Fruit fly (Drosophila melanogaster) whole organism, embryonic: ENCODE results near the gene CG17239.

Source experiments
- Adf1 ChIP-seq: fragments of 200-800 bp; sonication (Bioruptor generic); IDR thresholded peaks from 2 replicates; pipeline ENCODE4 v1.3.6; 2022; ENCODE audit warnings: missing biosample characterization, missing genetic modification characterization
- B-H2 ChIP-seq: fragments of 200-800 bp; sonication (Bioruptor generic); optimal IDR thresholded peaks from 2 replicates; lab custom pipeline; 2018; ENCODE audit warnings: missing biosample characterization, mild to moderate bottlenecking, missing genetic modification characterization
- CG10147 ChIP-seq: fragments of 200-800 bp; sonication (Bioruptor generic); optimal IDR thresholded peaks from 2 replicates; lab custom pipeline; 2019; ENCODE audit warnings: missing biosample characterization, mild to moderate bottlenecking, missing genetic modification characterization, moderate library complexity
- CG10321 ChIP-seq: fragments of 200-800 bp; sonication (Bioruptor generic); IDR thresholded peaks from 2 replicates; pipeline ENCODE4 v1.3.6; 2022; ENCODE audit warnings: missing biosample characterization, missing genetic modification characterization
- CG10565 ChIP-seq: fragments of 200-800 bp; sonication (Bioruptor generic); optimal IDR thresholded peaks from 3 replicates; lab custom pipeline; 2016; ENCODE audit warnings: missing biosample characterization, mild to moderate bottlenecking, missing genetic modification characterization
- CG11093 ChIP-seq: fragments of 200-800 bp; sonication (Bioruptor generic); IDR thresholded peaks from 3 replicates; pipeline ENCODE4 v1.3.6; 2022; ENCODE audit warnings: missing biosample characterization, missing genetic modification characterization
- CG1602 ChIP-seq: fragments of 200-800 bp; sonication (Bioruptor generic); optimal IDR thresholded peaks from 3 replicates; lab custom pipeline; 2016; ENCODE audit warnings: missing biosample characterization, missing genetic modification characterization
- CG16779 ChIP-seq: fragments of 200-800 bp; sonication (Bioruptor generic); IDR thresholded peaks from 2 replicates; pipeline ENCODE4 v1.3.6; 2022; ENCODE audit warnings: missing biosample characterization, missing genetic modification characterization
- CG17612 ChIP-seq: fragments of 200-800 bp; sonication (Bioruptor generic); IDR thresholded peaks from 2 replicates; pipeline ENCODE4 v1.3.6; 2022; ENCODE audit warnings: missing biosample characterization, missing genetic modification characterization
- CG17802 ChIP-seq: fragments of 200-800 bp; sonication (Bioruptor generic); optimal IDR thresholded peaks from 2 replicates; lab custom pipeline; 2018; ENCODE audit warnings: missing biosample characterization, mild to moderate bottlenecking, missing genetic modification characterization, moderate library complexity
- CG1792 ChIP-seq: fragments of 200-800 bp; sonication (Bioruptor generic); optimal IDR thresholded peaks from 2 replicates; lab custom pipeline; 2016; ENCODE audit warnings: missing biosample characterization, missing genetic modification characterization
- CG1832 ChIP-seq: fragments of 200-800 bp; sonication (Bioruptor generic); optimal IDR thresholded peaks from 2 replicates; lab custom pipeline; 2017; ENCODE audit warnings: missing biosample characterization, mild to moderate bottlenecking, missing genetic modification characterization, inconsistent platforms
- CG18764 ChIP-seq: fragments of 200-800 bp; sonication (Bioruptor generic); optimal IDR thresholded peaks from 3 replicates; lab custom pipeline; 2016; ENCODE audit warnings: missing biosample characterization, missing genetic modification characterization
- CG2120 ChIP-seq: fragments of 200-800 bp; sonication (Bioruptor generic); optimal IDR thresholded peaks from 3 replicates; lab custom pipeline; 2016; ENCODE audit warnings: missing biosample characterization, missing genetic modification characterization
- CG30431 ChIP-seq: fragments of 200-800 bp; sonication (Bioruptor generic); optimal IDR thresholded peaks from 2 replicates; lab custom pipeline; 2017; ENCODE audit warnings: missing biosample characterization, missing genetic modification characterization
- CG6654 ChIP-seq: fragments of 200-800 bp; sonication (Bioruptor generic); optimal IDR thresholded peaks from 2 replicates; lab custom pipeline; 2017; ENCODE audit warnings: missing biosample characterization, mild to moderate bottlenecking, missing genetic modification characterization
- CG7271 ChIP-seq: fragments of 200-800 bp; sonication (Bioruptor generic); optimal IDR thresholded peaks from 2 replicates; lab custom pipeline; 2018; ENCODE audit warnings: missing biosample characterization, mild to moderate bottlenecking, missing genetic modification characterization, moderate library complexity
- CG7556 ChIP-seq: fragments of 200-800 bp; sonication (Bioruptor generic); optimal IDR thresholded peaks from 2 replicates; lab custom pipeline; 2017; ENCODE audit warnings: missing biosample characterization, mild to moderate bottlenecking, missing genetic modification characterization
- Hand ChIP-seq: fragments of 200-800 bp; sonication (Bioruptor generic); optimal IDR thresholded peaks from 2 replicates; lab custom pipeline; 2017; ENCODE audit warnings: mild to moderate bottlenecking, missing biosample characterization, missing genetic modification reagents, missing genetic modification characterization
- Hsf ChIP-seq: fragments of 200-800 bp; sonication (Bioruptor generic); optimal IDR thresholded peaks from 3 replicates; lab custom pipeline; 2016; ENCODE audit warnings: missing biosample characterization, missing genetic modification characterization
- Max ChIP-seq: fragments of 200-800 bp; sonication (Bioruptor generic); optimal IDR thresholded peaks from 2 replicates; lab custom pipeline; 2016; ENCODE audit warnings: missing biosample characterization, mild to moderate bottlenecking, missing genetic modification characterization
- Med ChIP-seq: fragments of 200-800 bp; sonication (Bioruptor generic); peaks from one replicate; lab custom pipeline; 2016; ENCODE audit warnings: missing biosample characterization, missing genetic modification characterization, mild to moderate bottlenecking, inconsistent platforms, moderate library complexity
- NC2β ChIP-seq: fragments of 200-800 bp; sonication (Bioruptor generic); optimal IDR thresholded peaks from 2 replicates; lab custom pipeline; 2016; ENCODE audit warnings: missing biosample characterization, missing genetic modification characterization
- Spps ChIP-seq: fragments of 200-800 bp; sonication (Bioruptor generic); optimal IDR thresholded peaks from 2 replicates; lab custom pipeline; 2018; ENCODE audit warnings: missing biosample characterization, mild to moderate bottlenecking, missing genetic modification characterization
- Ssrp ChIP-seq: fragments of 200-800 bp; sonication (Bioruptor generic); optimal IDR thresholded peaks from 2 replicates; lab custom pipeline; 2018; ENCODE audit warnings: missing biosample characterization, mild to moderate bottlenecking, missing genetic modification characterization, moderate library complexity
- Stat92E ChIP-seq, 3 experiments: fragments of >200 bp in 2 of 3; fragments of 200-800 bp in 1 of 3; sonication (Bioruptor generic) in 1 of 3; optimal IDR thresholded peaks; 2 replicates each; lab custom pipeline; 2017 to 2019; ENCODE audit warnings: missing biosample characterization in 3 of 3, missing genetic modification characterization in 3 of 3, mild to moderate bottlenecking in 1 of 3, moderate library complexity in 1 of 3
- ab ChIP-seq: fragments of 200-800 bp; sonication (Bioruptor generic); optimal IDR thresholded peaks from 2 replicates; lab custom pipeline; 2016; ENCODE audit warnings: missing biosample characterization, missing genetic modification characterization
- amos ChIP-seq: fragments of 200-800 bp; sonication (Bioruptor generic); IDR thresholded peaks from 2 replicates; pipeline ENCODE4 v1.3.6; 2022; ENCODE audit warnings: missing biosample characterization, missing genetic modification characterization; ENCODE audit not compliant: partially characterized antibody
- cwo ChIP-seq: fragments of 200-800 bp; sonication (Bioruptor generic); optimal IDR thresholded peaks from 3 replicates; lab custom pipeline; 2017; ENCODE audit warnings: missing biosample characterization, missing genetic modification characterization, mild to moderate bottlenecking, moderate library complexity, missing genetic modification reagents
- ftz-f1 ChIP-seq: fragments of 200-800 bp; sonication (Bioruptor generic); optimal IDR thresholded peaks from 2 replicates; lab custom pipeline; 2016; ENCODE audit warnings: missing biosample characterization, missing genetic modification characterization
- fu2 ChIP-seq: fragments of 200-800 bp; sonication (Bioruptor generic); optimal IDR thresholded peaks from 2 replicates; lab custom pipeline; 2016; ENCODE audit warnings: missing biosample characterization, missing genetic modification characterization
- gt ChIP-seq: fragments of 200-800 bp; sonication (Bioruptor generic); IDR thresholded peaks from 2 replicates; pipeline ENCODE4 v1.3.6; 2022; ENCODE audit warnings: missing biosample characterization, missing genetic modification characterization
- ham ChIP-seq: fragments of 200-800 bp; sonication (Bioruptor generic); IDR thresholded peaks from 2 replicates; pipeline ENCODE4 v1.3.6; 2022; ENCODE audit warnings: missing biosample characterization, missing genetic modification characterization
- hkb ChIP-seq, 2 experiments: fragments of 200-800 bp in 1 of 2; fragments of >200 bp in 1 of 2; sonication (Bioruptor generic) in 1 of 2; IDR thresholded peaks in 1 of 2; optimal IDR thresholded peaks in 1 of 2; 2 replicates each; pipeline versions ENCODE4 v1.3.6 to Lab custom; 2017 to 2022; ENCODE audit warnings: missing biosample characterization in 1 of 2, missing genetic modification characterization in 1 of 2
- jumu ChIP-seq: fragments of 200-800 bp; sonication (Bioruptor generic); optimal IDR thresholded peaks from 3 replicates; lab custom pipeline; 2016; ENCODE audit warnings: missing biosample characterization, missing genetic modification characterization
- lmd ChIP-seq: fragments of 200-800 bp; sonication (Bioruptor generic); IDR thresholded peaks from 2 replicates; pipeline ENCODE4 v1.3.6; 2022; ENCODE audit warnings: missing biosample characterization, missing genetic modification characterization
- nom ChIP-seq: fragments of 200-800 bp; sonication (Bioruptor generic); optimal IDR thresholded peaks from 2 replicates; lab custom pipeline; 2017; ENCODE audit warnings: missing biosample characterization, missing genetic modification characterization, mild to moderate bottlenecking, moderate library complexity, missing genetic modification reagents
- pnt ChIP-seq: fragments of 200-800 bp; sonication (Bioruptor generic); optimal IDR thresholded peaks from 3 replicates; lab custom pipeline; 2016; ENCODE audit warnings: missing biosample characterization, missing genetic modification characterization
- pros ChIP-seq: fragments of 200-800 bp; sonication (Bioruptor generic); optimal IDR thresholded peaks from 3 replicates; lab custom pipeline; 2019; ENCODE audit warnings: missing biosample characterization, mild to moderate bottlenecking, missing genetic modification characterization, moderate library complexity
- slp2 ChIP-seq: fragments of 200-800 bp; sonication (Bioruptor generic); optimal IDR thresholded peaks from 2 replicates; lab custom pipeline; 2016; ENCODE audit warnings: missing biosample characterization, missing genetic modification characterization
- sob ChIP-seq: fragments of 200-800 bp; sonication (Bioruptor generic); IDR thresholded peaks from 2 replicates; pipeline ENCODE4 v1.3.6; 2022; ENCODE audit warnings: missing biosample characterization, missing genetic modification characterization
- sqz ChIP-seq: fragments of 200-800 bp; sonication (Bioruptor generic); optimal IDR thresholded peaks from 3 replicates; lab custom pipeline; 2018; ENCODE audit warnings: missing biosample characterization, mild to moderate bottlenecking, missing genetic modification characterization
- tin ChIP-seq: fragments of 200-800 bp; sonication (Bioruptor generic); optimal IDR thresholded peaks from 3 replicates; lab custom pipeline; 2016; ENCODE audit warnings: missing biosample characterization, missing genetic modification characterization
- trem ChIP-seq: fragments of 200-800 bp; optimal IDR thresholded peaks from 3 replicates; lab custom pipeline; 2019; ENCODE audit warnings: missing biosample characterization, mild to moderate bottlenecking, missing genetic modification characterization, moderate library complexity
- trh ChIP-seq: fragments of 200-800 bp; sonication (Bioruptor generic); optimal IDR thresholded peaks from 2 replicates; lab custom pipeline; 2016; ENCODE audit warnings: missing biosample characterization, missing genetic modification characterization
- tx ChIP-seq: fragments of 200-800 bp; sonication (Bioruptor generic); optimal IDR thresholded peaks from 2 replicates; lab custom pipeline; 2016; ENCODE audit warnings: missing biosample characterization, missing genetic modification characterization
- unc-4 ChIP-seq: fragments of 200-800 bp; sonication (Bioruptor generic); IDR thresholded peaks from 2 replicates; pipeline ENCODE4 v1.3.6; 2022; ENCODE audit warnings: missing biosample characterization, missing genetic modification characterization; ENCODE audit not compliant: partially characterized antibody
- yki ChIP-seq: fragments of >200 bp; optimal IDR thresholded peaks from 3 replicates; lab custom pipeline; 2018

The CG17239 gene

dm6 chr2L:2226259-2227121, 25.7 kb downstream of the CG17239 start, which contains the start of the genes CG15387 and sau (continued):
- TF ChIP-seq slp2 (peak; percentile 90), tin (GFP tag; lab: Kevin White, UChicago) (peak; percentile 90), ab (GFP tag; lab: Kevin White, UChicago) (no peak), gt (peak; percentile 71), CG17802 (peak; percentile 66), jumu (GFP tag; lab: Kevin White, UChicago) (peak; percentile 84), hkb (optimal IDR thresholded peaks at IDR 0.05; lab: Kevin White, UChicago) (no peak), hkb (GFP tag; IDR thresholded peaks at IDR 0.05; lab: Robert Waterston, UW) (peak; percentile 86), pros (GFP tag; lab: Kevin White, UChicago) (no peak), lmd (GFP tag; lab: Robert Waterston, UW) (peak; percentile 82), CG6654 (GFP tag; lab: Kevin White, UChicago) (peak; percentile 57), CG7556 (GFP tag; lab: Kevin White, UChicago) (peak; percentile 83), Ssrp (peak; percentile 81), Spps (peak; percentile 78), trem (peak; percentile 91), Stat92E (GFP tag; optimal IDR thresholded peaks at IDR 0.05; lab: Kevin White, UChicago) (no peak), B-H2 (GFP tag; lab: Kevin White, UChicago) (peak; percentile 94), NC2β (GFP tag; lab: Kevin White, UChicago) (peak; percentile 90), unc-4 (GFP tag; lab: Robert Waterston, UW) (peak; percentile 94), amos (GFP tag; lab: Robert Waterston, UW) (peak; percentile 85), CG16779 (GFP tag; lab: Robert Waterston, UW) (peak; percentile 64), pnt (GFP tag; lab: Kevin White, UChicago) (peak; percentile 79), ham (GFP tag; lab: Robert Waterston, UW) (no peak), Hsf (GFP tag; lab: Kevin White, UChicago) (peak; percentile 93), Med (GFP tag; lab: Kevin White, UChicago) (peak; percentile 99), sqz (GFP tag; lab: Kevin White, UChicago) (peak; percentile 65), CG1832 (GFP tag; lab: Kevin White, UChicago) (no peak), ftz-f1 (peak; percentile 53), nom (peak; percentile 38), CG11093 (peak; percentile 72), yki (lab: Kevin White, UChicago) (no peak), CG10565 (no peak), CG10147 (peak; percentile 84), Max (GFP tag; lab: Kevin White, UChicago) (peak; percentile 92), CG2120 (GFP tag; lab: Kevin White, UChicago) (peak; percentile 96), trh (GFP tag; lab: Kevin White, UChicago) (peak; percentile 41), sob (GFP tag; lab: Robert Waterston, UW) (peak; percentile 93), Hand (GFP tag; lab: Kevin White, UChicago) (peak; percentile 52), CG17612 (GFP tag; lab: Robert Waterston, UW) (0 out of 2 replicates have a peak, but pooled peaks have one; percentile 35), cwo (GFP tag; lab: Kevin White, UChicago) (peak; percentile 65), Adf1 (GFP tag; lab: Robert Waterston, UW) (peak; percentile 52), CG10321 (GFP tag; lab: Robert Waterston, UW) (peak; percentile 36; the same call in 1 of the 2 replicates), CG30431 (GFP tag; lab: Kevin White, UChicago) (peak; percentile 50), CG18764 (peak; percentile 73), CG1602 (peak; percentile 91), CG1792 (peak; percentile 77), tx (GFP tag; lab: Kevin White, UChicago) (peak; percentile 91), CG7271 (peak; percentile 19), fu2 (peak; percentile 91)
